Worm (Caenorhabditis elegans) whole organism, early embryonic: ENCODE data around the gene Y43F8B.11.

Experiments
- B0310.2 ChIP-seq: sonication (generic microtip); optimal IDR thresholded peaks from 2 replicates; lab custom pipeline; 2016; ENCODE audit warnings: mild to moderate bottlenecking, missing genetic modification characterization, missing compliant biosample characterization
- F13C5.2 ChIP-seq: sonication (generic microtip); optimal IDR thresholded peaks from 2 replicates; lab custom pipeline; 2017; ENCODE audit warnings: mild to moderate bottlenecking, missing genetic modification characterization, inconsistent platforms, missing compliant biosample characterization
- aly-1 ChIP-seq: sonication (generic microtip); optimal IDR thresholded peaks from 2 replicates; lab custom pipeline; 2016; ENCODE audit warnings: missing genetic modification characterization, missing compliant biosample characterization
- ama-1 ChIP-seq: fragments of 150-350 bp; optimal IDR thresholded peaks from 2 replicates; lab custom pipeline; 2014
- ceh-36 ChIP-seq: sonication (generic microtip); optimal IDR thresholded peaks from 2 replicates; lab custom pipeline; 2016; ENCODE audit warnings: missing genetic modification characterization, inconsistent platforms, missing compliant biosample characterization
- ets-7 ChIP-seq: sonication (generic microtip); optimal IDR thresholded peaks from 2 replicates; lab custom pipeline; 2016; ENCODE audit warnings: missing genotype, missing genetic modification characterization, missing compliant biosample characterization
- flt-1 ChIP-seq: fragments of 200-800 bp; sonication (Bioruptor generic); IDR thresholded peaks from 2 replicates; pipeline ENCODE4 v1.3.6; 2022; ENCODE audit warnings: missing genetic modification characterization, missing compliant biosample characterization
- hnd-1 ChIP-seq: sonication (generic microtip); optimal IDR thresholded peaks from 2 replicates; lab custom pipeline; 2016; ENCODE audit warnings: missing genetic modification characterization, missing compliant biosample characterization
- pes-1 ChIP-seq: fragments of 200-800 bp; sonication (Bioruptor generic); IDR thresholded peaks from 2 replicates; pipeline ENCODE4 v1.3.6; 2022; ENCODE audit warnings: missing genetic modification reagents, missing genetic modification characterization, missing compliant biosample characterization
- sea-1 ChIP-seq: fragments of 200-800 bp; sonication (Bioruptor generic); conservative IDR thresholded peaks from 2 replicates; pipeline ENCODE4 v1.3.6; 2022; ENCODE audit warnings: missing genetic modification characterization, missing compliant biosample characterization
- tbx-37 ChIP-seq: fragments of 200-800 bp; sonication (Bioruptor generic); conservative IDR thresholded peaks from 2 replicates; pipeline ENCODE4 v1.3.6; 2022; ENCODE audit warnings: missing genetic modification reagents, missing genetic modification characterization, missing compliant biosample characterization
- tra-4 ChIP-seq: sonication (generic microtip); optimal IDR thresholded peaks from 2 replicates; lab custom pipeline; 2017; ENCODE audit warnings: missing genetic modification characterization, missing compliant biosample characterization

DNA sequence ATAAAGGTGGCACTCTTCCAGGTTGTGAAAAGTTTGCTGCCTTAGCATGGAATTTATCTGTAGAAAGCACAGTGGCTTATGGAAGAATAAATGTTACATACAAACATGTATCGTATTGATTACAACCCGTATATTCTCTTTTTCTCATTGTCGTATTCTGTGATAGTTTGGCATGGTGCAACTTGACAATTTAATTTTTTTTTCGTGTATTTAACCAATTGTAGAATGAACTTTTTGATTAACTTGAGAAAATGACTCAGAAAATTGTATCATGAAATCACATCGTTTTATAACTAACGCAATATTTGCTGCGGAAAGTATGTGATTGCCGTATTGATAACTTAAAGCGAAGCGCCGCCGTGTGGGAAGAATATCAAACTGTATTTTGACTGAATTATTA lies 13.4 kb upstream of the Y43F8B.11 start, which contains the start of gene Y43F8B.24:
- TF ChIP-seq ama-1 (lab: Kevin White, UChicago) (no peak), aly-1 (tag; lab: Kevin White, UChicago) (no peak), tra-4 (tag; lab: Kevin White, UChicago) (no peak), pes-1 (GFP tag; lab: Robert Waterston, UW) (no peak), sea-1 (no peak), hnd-1 (tag; lab: Kevin White, UChicago) (no peak), ceh-36 (tag; lab: Kevin White, UChicago) (no peak), B0310.2 (tag; lab: Kevin White, UChicago) (no peak), ets-7 (tag; lab: Kevin White, UChicago) (no peak), F13C5.2 (tag; lab: Kevin White, UChicago) (no peak), flt-1 (GFP tag; lab: Robert Waterston, UW) (no peak), tbx-37 (GFP tag; lab: Robert Waterston, UW) (no peak)
